Worm (Caenorhabditis elegans) whole organism, L4/young adult: Measurements from ENCODE around the gene twk-33.

Experiments used
- W03F9.2 ChIP-seq: fragments of 150-350 bp; optimal IDR thresholded peaks from 2 replicates; lab custom pipeline; 2014; ENCODE audit warnings: missing biosample characterization, missing genetic modification characterization
- him-1 ChIP-seq: sonication (generic microtip); optimal IDR thresholded peaks from 2 replicates; lab custom pipeline; 2016; ENCODE audit warnings: missing genotype, missing genetic modification reagents, missing genetic modification characterization, missing compliant biosample characterization

DNA sequence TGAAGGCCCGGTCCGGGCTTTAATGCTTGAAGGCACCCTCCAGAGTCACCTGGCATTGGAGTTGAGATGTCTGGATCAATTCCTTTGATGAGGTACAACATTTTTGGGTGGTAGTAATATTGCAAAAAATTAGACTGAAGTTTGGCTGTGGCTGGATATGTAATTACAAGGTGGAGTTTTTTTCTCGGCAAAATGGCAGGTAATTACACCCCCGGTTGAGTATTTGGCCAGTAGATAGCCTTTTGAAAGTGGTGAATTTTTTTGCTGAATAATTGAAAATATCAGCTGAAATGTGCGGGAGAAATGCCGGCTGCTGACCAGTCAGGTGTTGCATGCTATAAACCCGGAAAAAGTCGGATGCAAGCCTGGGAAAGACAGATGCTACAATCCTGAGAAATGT, 15.1 kb downstream of the twk-33 start, which contains the start of gene Y26G10.4:
- TF ChIP-seq him-1 (no peak), W03F9.2 (no peak)
